Fruit fly (Drosophila melanogaster) whole organism, embryonic: ENCODE measurements around the gene nonC.

Source experiments
- Ada2b ChIP-seq: fragments of 200-800 bp; sonication (Bioruptor generic); IDR thresholded peaks from 2 replicates; pipeline ENCODE4 v1.3.6; 2022; ENCODE audit warnings: missing biosample characterization, missing genetic modification characterization
- Adf1 ChIP-seq: fragments of 200-800 bp; sonication (Bioruptor generic); IDR thresholded peaks from 2 replicates; pipeline ENCODE4 v1.3.6; 2022; ENCODE audit warnings: missing biosample characterization, missing genetic modification characterization
- Bteb2 ChIP-seq: fragments of 200-800 bp; sonication (Bioruptor generic); optimal IDR thresholded peaks from 2 replicates; lab custom pipeline; 2016; ENCODE audit warnings: missing biosample characterization, missing genetic modification characterization
- CG10654 ChIP-seq: fragments of 200-800 bp; sonication (Bioruptor generic); optimal IDR thresholded peaks from 2 replicates; lab custom pipeline; 2016; ENCODE audit warnings: missing biosample characterization, missing genetic modification characterization
- CG10979 ChIP-seq: fragments of 200-800 bp; sonication (Bioruptor generic); optimal IDR thresholded peaks from 2 replicates; lab custom pipeline; 2018; ENCODE audit warnings: missing biosample characterization, mild to moderate bottlenecking, missing genetic modification characterization, moderate library complexity
- CG12299 ChIP-seq: fragments of 200-800 bp; sonication (Bioruptor generic); optimal IDR thresholded peaks from 2 replicates; lab custom pipeline; 2018; ENCODE audit warnings: missing biosample characterization, mild to moderate bottlenecking, missing genetic modification characterization
- CG13424 ChIP-seq: fragments of 200-800 bp; sonication (Bioruptor generic); optimal IDR thresholded peaks from 2 replicates; lab custom pipeline; 2019; ENCODE audit warnings: missing biosample characterization, mild to moderate bottlenecking, missing genetic modification characterization, moderate library complexity
- CG14441 ChIP-seq: fragments of 200-800 bp; sonication (Bioruptor generic); IDR thresholded peaks from 2 replicates; pipeline ENCODE4 v1.3.6; 2022; ENCODE audit warnings: missing biosample characterization, missing genetic modification characterization
- CG1602 ChIP-seq: fragments of 200-800 bp; sonication (Bioruptor generic); optimal IDR thresholded peaks from 3 replicates; lab custom pipeline; 2016; ENCODE audit warnings: missing biosample characterization, missing genetic modification characterization
- CG1647 ChIP-seq: fragments of 200-800 bp; sonication (Bioruptor generic); optimal IDR thresholded peaks from 3 replicates; lab custom pipeline; 2016; ENCODE audit warnings: missing biosample characterization, missing genetic modification characterization
- CG17359 ChIP-seq: fragments of 200-800 bp; sonication (Bioruptor generic); optimal IDR thresholded peaks from 3 replicates; lab custom pipeline; 2018; ENCODE audit warnings: missing biosample characterization, mild to moderate bottlenecking, missing genetic modification characterization, moderate library complexity
- CG17802 ChIP-seq: fragments of 200-800 bp; sonication (Bioruptor generic); optimal IDR thresholded peaks from 2 replicates; lab custom pipeline; 2018; ENCODE audit warnings: missing biosample characterization, mild to moderate bottlenecking, missing genetic modification characterization, moderate library complexity
- CG18599 ChIP-seq: fragments of 200-800 bp; sonication (Bioruptor generic); optimal IDR thresholded peaks from 3 replicates; lab custom pipeline; 2017; ENCODE audit warnings: missing biosample characterization, missing genetic modification characterization, mild to moderate bottlenecking, moderate library complexity, missing genetic modification reagents
- CG31365 ChIP-seq: fragments of 200-800 bp; sonication (Bioruptor generic); optimal IDR thresholded peaks from 2 replicates; lab custom pipeline; 2018; ENCODE audit warnings: missing biosample characterization, mild to moderate bottlenecking, missing genetic modification characterization
- CG4730 ChIP-seq: fragments of 200-800 bp; sonication (Bioruptor generic); IDR thresholded peaks from 2 replicates; pipeline ENCODE4 v1.3.6; 2022; ENCODE audit warnings: missing biosample characterization, missing genetic modification characterization
- CG6175 ChIP-seq: fragments of 200-800 bp; sonication (Bioruptor generic); IDR thresholded peaks from 3 replicates; pipeline ENCODE4 v1.3.6; 2022; ENCODE audit warnings: missing biosample characterization, missing genetic modification characterization
- CG9876 ChIP-seq: fragments of 200-800 bp; sonication (Bioruptor generic); optimal IDR thresholded peaks from 2 replicates; lab custom pipeline; 2016; ENCODE audit warnings: missing biosample characterization, missing genetic modification characterization
- Doc2 ChIP-seq: fragments of 200-800 bp; sonication (Bioruptor generic); IDR thresholded peaks from 2 replicates; pipeline ENCODE4 v1.3.6; 2022; ENCODE audit warnings: missing biosample characterization, missing genetic modification characterization
- ERR ChIP-seq: fragments of 200-800 bp; sonication (Bioruptor generic); optimal IDR thresholded peaks from 2 replicates; lab custom pipeline; 2016; ENCODE audit warnings: missing biosample characterization, missing genetic modification characterization
- Fer1 ChIP-seq: fragments of 200-800 bp; sonication (Bioruptor generic); optimal IDR thresholded peaks from 2 replicates; lab custom pipeline; 2017; ENCODE audit warnings: missing biosample characterization, mild to moderate bottlenecking, missing genetic modification characterization
- Gug ChIP-seq: fragments of 200-800 bp; sonication (Bioruptor generic); IDR thresholded peaks from 4 replicates; pipeline ENCODE4 v1.3.6; 2022; ENCODE audit warnings: missing biosample characterization, missing genetic modification characterization
- HLH54F ChIP-seq: fragments of 200-800 bp; sonication (Bioruptor generic); optimal IDR thresholded peaks from 3 replicates; lab custom pipeline; 2016; ENCODE audit warnings: missing biosample characterization, missing genetic modification characterization
- Hand ChIP-seq: fragments of 200-800 bp; sonication (Bioruptor generic); optimal IDR thresholded peaks from 2 replicates; lab custom pipeline; 2017; ENCODE audit warnings: mild to moderate bottlenecking, missing biosample characterization, missing genetic modification reagents, missing genetic modification characterization
- Hey ChIP-seq: fragments of 200-800 bp; sonication (Bioruptor generic); optimal IDR thresholded peaks from 3 replicates; lab custom pipeline; 2018; ENCODE audit warnings: missing biosample characterization, mild to moderate bottlenecking, missing genetic modification characterization
- HmgZ ChIP-seq: fragments of 200-800 bp; sonication (Bioruptor generic); optimal IDR thresholded peaks from 2 replicates; lab custom pipeline; 2018; ENCODE audit warnings: missing biosample characterization, mild to moderate bottlenecking, missing genetic modification characterization
- Hr3 ChIP-seq: fragments of 200-800 bp; sonication (Bioruptor generic); optimal IDR thresholded peaks from 3 replicates; lab custom pipeline; 2016; ENCODE audit warnings: missing biosample characterization, missing genetic modification characterization
- Neu2 ChIP-seq: fragments of 200-800 bp; sonication (Bioruptor generic); optimal IDR thresholded peaks from 3 replicates; lab custom pipeline; 2016; ENCODE audit warnings: missing biosample characterization, missing genetic modification characterization, borderline replicate concordance
- Optix ChIP-seq: fragments of 200-800 bp; sonication (Bioruptor generic); IDR thresholded peaks from 3 replicates; pipeline ENCODE4 v1.3.6; 2022; ENCODE audit warnings: missing biosample characterization, missing genetic modification characterization
- Side ChIP-seq: fragments of 200-800 bp; sonication (Bioruptor generic); optimal IDR thresholded peaks from 2 replicates; lab custom pipeline; 2016; ENCODE audit warnings: missing biosample characterization, missing genetic modification characterization
- Spps ChIP-seq: fragments of 200-800 bp; sonication (Bioruptor generic); optimal IDR thresholded peaks from 2 replicates; lab custom pipeline; 2018; ENCODE audit warnings: missing biosample characterization, mild to moderate bottlenecking, missing genetic modification characterization
- Ssrp ChIP-seq: fragments of 200-800 bp; sonication (Bioruptor generic); optimal IDR thresholded peaks from 2 replicates; lab custom pipeline; 2018; ENCODE audit warnings: missing biosample characterization, mild to moderate bottlenecking, missing genetic modification characterization, moderate library complexity
- TFAM ChIP-seq: fragments of 200-800 bp; sonication (Bioruptor generic); optimal IDR thresholded peaks from 2 replicates; lab custom pipeline; 2017; ENCODE audit warnings: missing biosample characterization, missing genetic modification characterization, inconsistent platforms
- Vsx1 ChIP-seq: fragments of 200-800 bp; sonication (Bioruptor generic); optimal IDR thresholded peaks from 2 replicates; lab custom pipeline; 2017; ENCODE audit warnings: missing biosample characterization, mild to moderate bottlenecking, missing genetic modification characterization, missing genetic modification reagents
- aop ChIP-seq: fragments of 200-800 bp; sonication (Bioruptor generic); IDR thresholded peaks from 2 replicates; pipeline ENCODE4 v1.3.6; 2022; ENCODE audit warnings: missing biosample characterization, missing genetic modification characterization
- ap ChIP-seq: fragments of 200-800 bp; sonication (Bioruptor generic); IDR thresholded peaks from 2 replicates; pipeline ENCODE4 v1.3.6; 2022; ENCODE audit warnings: missing biosample characterization, missing genetic modification characterization
- ash1 ChIP-seq: fragments of 200-800 bp; sonication (Bioruptor generic); optimal IDR thresholded peaks from 2 replicates; lab custom pipeline; 2018; ENCODE audit warnings: missing biosample characterization, mild to moderate bottlenecking, missing genetic modification characterization
- bab2 ChIP-seq: fragments of 200-800 bp; sonication (Bioruptor generic); optimal IDR thresholded peaks from 2 replicates; lab custom pipeline; 2016; ENCODE audit warnings: missing biosample characterization, missing genetic modification characterization
- btn ChIP-seq: fragments of 200-800 bp; sonication (Bioruptor generic); optimal IDR thresholded peaks from 2 replicates; lab custom pipeline; 2016; ENCODE audit warnings: missing biosample characterization, missing genetic modification characterization
- cg ChIP-seq: fragments of 200-800 bp; sonication (Bioruptor generic); optimal IDR thresholded peaks from 3 replicates; lab custom pipeline; 2019; ENCODE audit warnings: missing biosample characterization, mild to moderate bottlenecking, missing genetic modification characterization, moderate library complexity
- ham ChIP-seq: fragments of 200-800 bp; sonication (Bioruptor generic); IDR thresholded peaks from 2 replicates; pipeline ENCODE4 v1.3.6; 2022; ENCODE audit warnings: missing biosample characterization, missing genetic modification characterization
- lab ChIP-seq: fragments of 200-800 bp; sonication (Bioruptor generic); optimal IDR thresholded peaks from 3 replicates; lab custom pipeline; 2017; ENCODE audit warnings: missing biosample characterization, missing genetic modification characterization, mild to moderate bottlenecking, moderate library complexity, missing genetic modification reagents
- mam ChIP-seq: fragments of 200-800 bp; sonication (Bioruptor generic); optimal IDR thresholded peaks from 3 replicates; lab custom pipeline; 2016; ENCODE audit warnings: missing biosample characterization, missing genetic modification characterization
- odd ChIP-seq: fragments of 200-800 bp; sonication (Bioruptor generic); optimal IDR thresholded peaks from 2 replicates; lab custom pipeline; 2017; ENCODE audit warnings: missing biosample characterization, mild to moderate bottlenecking, missing genetic modification characterization
- otp ChIP-seq: fragments of 200-800 bp; sonication (Bioruptor generic); IDR thresholded peaks from 3 replicates; pipeline ENCODE4, ENCODE4 v1.3.6; 2022; ENCODE audit warnings: missing biosample characterization, missing genetic modification characterization
- pb ChIP-seq: fragments of 200-800 bp; sonication (Bioruptor generic); optimal IDR thresholded peaks from 3 replicates; lab custom pipeline; 2016; ENCODE audit warnings: missing biosample characterization, missing genetic modification characterization
- sens ChIP-seq: fragments of 200-800 bp; sonication (Bioruptor generic); peaks from one replicate; lab custom pipeline; 2016; ENCODE audit warnings: missing biosample characterization, missing genetic modification characterization
- seq ChIP-seq: fragments of 200-800 bp; sonication (Bioruptor generic); IDR thresholded peaks from 2 replicates; pipeline ENCODE4 v1.3.6; 2022; ENCODE audit warnings: missing biosample characterization, missing genetic modification characterization
- sqz ChIP-seq: fragments of 200-800 bp; sonication (Bioruptor generic); optimal IDR thresholded peaks from 3 replicates; lab custom pipeline; 2018; ENCODE audit warnings: missing biosample characterization, mild to moderate bottlenecking, missing genetic modification characterization
- trh ChIP-seq: fragments of 200-800 bp; sonication (Bioruptor generic); optimal IDR thresholded peaks from 2 replicates; lab custom pipeline; 2016; ENCODE audit warnings: missing biosample characterization, missing genetic modification characterization
- vnd ChIP-seq: fragments of 200-800 bp; sonication (Bioruptor generic); IDR thresholded peaks from 3 replicates; pipeline ENCODE4 v1.3.6; 2022; ENCODE audit warnings: missing biosample characterization, missing genetic modification characterization; ENCODE audit not compliant: partially characterized antibody
- yki ChIP-seq: fragments of >200 bp; optimal IDR thresholded peaks from 3 replicates; lab custom pipeline; 2018

The nonC gene

DNA sequence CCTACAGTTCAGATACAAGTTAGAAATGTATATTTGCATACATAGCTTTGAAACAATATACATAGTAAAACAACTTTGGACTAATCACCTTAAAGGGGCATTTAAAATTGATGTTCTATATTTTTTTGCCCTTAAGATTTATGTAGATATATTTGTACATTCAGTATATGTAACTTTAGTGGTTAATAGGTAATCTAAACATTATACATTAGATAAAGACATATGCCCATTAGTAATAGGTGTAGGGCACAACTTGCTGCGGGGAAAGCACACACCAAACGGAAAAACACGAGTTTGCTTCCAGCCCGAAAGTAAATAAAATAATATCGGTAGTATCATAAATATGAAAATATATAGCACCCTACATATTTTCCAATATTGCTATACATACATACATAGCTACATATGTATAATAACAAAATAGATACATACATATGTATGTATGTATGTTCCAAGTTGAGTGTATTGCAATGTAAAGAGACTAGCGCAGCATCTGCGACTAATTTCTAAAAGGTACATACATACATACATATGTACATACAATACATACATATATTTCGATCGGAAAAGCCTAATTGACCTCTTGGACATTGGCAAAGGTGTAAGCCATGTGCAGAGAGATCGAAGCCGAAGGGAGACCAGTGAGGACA lies 39.1 kb downstream of the nonC start, which contains the start of gene CG43736 (continued):
- TF ChIP-seq Vsx1 (GFP tag; lab: Kevin White, UChicago) (peak; percentile 91), CG10654 (peak; percentile 94), lab (GFP tag; lab: Kevin White, UChicago) (peak; percentile 98), Bteb2 (GFP tag; lab: Kevin White, UChicago) (peak; percentile 92), ash1 (GFP tag; lab: Kevin White, UChicago) (peak; percentile 49), CG12299 (peak; percentile 94), sens (GFP tag; lab: Kevin White, UChicago) (peak; percentile 99), CG17802 (tag; lab: Kevin White, UChicago) (peak; percentile 75), Adf1 (no peak), trh (peak; percentile 86), CG10979 (peak; percentile 97), ap (GFP tag; lab: Robert Waterston, UW) (peak; percentile 75), odd (GFP tag; lab: Kevin White, UChicago) (peak; percentile 93), CG1602 (peak; percentile 90), CG14441 (GFP tag; lab: Robert Waterston, UW) (peak; percentile 85), ham (GFP tag; lab: Robert Waterston, UW) (peak; percentile 53; the same call in 1 of the 2 replicates), Side (GFP tag; lab: Kevin White, UChicago) (peak; percentile 91), CG13424 (tag; lab: Kevin White, UChicago) (peak; percentile 98), HLH54F (GFP tag; lab: Kevin White, UChicago) (peak; percentile 92), bab2 (GFP tag; lab: Kevin White, UChicago) (peak; percentile 93), Hand (peak; percentile 95), vnd (GFP tag; lab: Robert Waterston, UW) (no peak), btn (peak; percentile 79), yki (lab: Kevin White, UChicago) (no peak), TFAM (peak; percentile 62), mam (GFP tag; lab: Kevin White, UChicago) (peak; percentile 94), otp (GFP tag; lab: Robert Waterston, UW) (peak; percentile 82), Hey (tag; lab: Kevin White, UChicago) (peak; percentile 78), HmgZ (tag; lab: Kevin White, UChicago) (peak; percentile 95), Optix (GFP tag; lab: Robert Waterston, UW) (no peak; the same call in 2 of the 3 replicates), seq (peak; percentile 90), ERR (GFP tag; lab: Kevin White, UChicago) (peak; percentile 75), Doc2 (0 out of 2 replicates have a peak, but pooled peaks have one; percentile 39), CG9876 (GFP tag; lab: Kevin White, UChicago) (peak; percentile 87), Hr3 (GFP tag; lab: Kevin White, UChicago) (peak; percentile 94), CG6175 (GFP tag; lab: Robert Waterston, UW) (peak; percentile 77; the same call in 2 of the 3 replicates), aop (GFP tag; lab: Robert Waterston, UW) (no peak), CG1647 (GFP tag; lab: Kevin White, UChicago) (peak; percentile 85), Ada2b (GFP tag; lab: Robert Waterston, UW) (peak; percentile 89), pb (peak; percentile 85), sqz (peak; percentile 59), Fer1 (peak; percentile 97), Spps (tag; lab: Kevin White, UChicago) (peak; percentile 88), CG4730 (GFP tag; lab: Robert Waterston, UW) (peak; percentile 79), cg (GFP tag; lab: Kevin White, UChicago) (no peak), CG17359 (peak; percentile 97), Ssrp (tag; lab: Kevin White, UChicago) (peak; percentile 96), CG31365 (peak; percentile 84), Neu2 (peak; percentile 63), Gug (GFP tag; lab: Robert Waterston, UW) (peak; percentile 86), CG18599 (GFP tag; lab: Kevin White, UChicago) (peak; percentile 98)
